Worm (Caenorhabditis elegans): Measurements from ENCODE around the gene rol-6.

The rol-6 gene

DNA sequence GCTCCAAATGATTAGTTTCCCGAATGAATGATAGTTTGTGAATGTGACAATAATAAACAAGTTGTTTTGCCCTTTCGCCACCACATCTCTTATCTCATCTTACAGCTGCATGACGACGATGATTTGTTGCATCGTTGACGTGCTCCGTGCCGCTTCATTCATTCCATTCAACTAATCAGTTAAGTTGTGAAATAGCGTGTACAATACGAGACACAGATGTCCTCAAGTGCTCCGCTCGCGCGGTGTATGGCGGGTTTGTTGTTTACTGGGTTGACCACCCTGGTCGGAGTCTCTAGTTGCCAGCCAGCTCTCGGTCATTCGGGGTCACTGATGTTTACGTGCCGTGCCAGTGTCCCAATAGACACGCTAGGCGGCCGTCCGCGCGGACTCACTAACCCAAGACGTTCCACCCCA lies 15.1 kb downstream of the rol-6 start:
- TF ChIP-seq nhr-6 (tag; optimal IDR thresholded peaks at IDR 0.05) (no peak), elt-3 (tag; optimal IDR thresholded peaks at IDR 0.05) (no peak), ztf-4 (tag; optimal IDR thresholded peaks at IDR 0.05) (no peak), ama-1 (optimal IDR thresholded peaks at IDR 0.05) (no peak), crh-2 (tag; optimal IDR thresholded peaks at IDR 0.05) (no peak), sma-9 (GFP tag; optimal IDR thresholded peaks at IDR 0.05) (no peak), sma-9 (tag; optimal IDR thresholded peaks at IDR 0.05) (no peak), mab-5 (tag; optimal IDR thresholded peaks at IDR 0.05) (no peak), alr-1 (tag; optimal IDR thresholded peaks at IDR 0.05) (no peak), nhr-10 (tag; optimal IDR thresholded peaks at IDR 0.05) (no peak), ztf-1 (GFP tag; conservative IDR thresholded peaks at IDR 0.05) (no peak), R02D3.7 (tag; optimal IDR thresholded peaks at IDR 0.05) (no peak), C34F6.9 (tag; optimal IDR thresholded peaks at IDR 0.05) (no peak), lin-11 (tag; optimal IDR thresholded peaks at IDR 0.05) (no peak), ceh-82 (tag; optimal IDR thresholded peaks at IDR 0.05) (no peak), nhr-129 (tag; optimal IDR thresholded peaks at IDR 0.05) (no peak), dmd-4 (tag; optimal IDR thresholded peaks at IDR 0.05) (no peak), mbf-1 (tag; optimal IDR thresholded peaks at IDR 0.05) (no peak), sem-4 (tag; optimal IDR thresholded peaks at IDR 0.05) (no peak), egl-27 (tag; optimal IDR thresholded peaks at IDR 0.05) (no peak)

DNA sequence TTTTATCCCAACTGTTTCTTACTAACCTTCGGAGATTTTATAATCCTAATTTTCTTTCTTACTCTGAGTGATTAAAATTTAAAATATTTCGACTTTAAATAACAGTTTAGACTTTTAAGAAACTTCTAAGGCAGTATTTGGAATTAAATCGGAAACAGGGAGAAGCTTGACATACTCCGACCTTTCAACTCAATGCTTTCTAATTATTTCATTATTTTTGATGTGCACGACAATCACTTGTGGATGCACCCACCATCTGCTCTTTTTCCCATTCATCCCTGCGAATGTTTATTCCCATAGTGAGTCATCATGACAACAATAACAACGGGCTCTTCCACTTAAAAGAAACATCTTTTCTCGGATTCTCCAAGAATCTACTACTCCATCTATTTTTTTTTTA lies 15.8 kb downstream of the rol-6 start:
- TF ChIP-seq nhr-237 (tag; optimal IDR thresholded peaks at IDR 0.05) (no peak), mbf-1 (tag; optimal IDR thresholded peaks at IDR 0.05) (no peak), ztf-1 (GFP tag; conservative IDR thresholded peaks at IDR 0.05) (no peak), snpc-4 (tag; optimal IDR thresholded peaks at IDR 0.05) (no peak), fos-1 (tag; optimal IDR thresholded peaks at IDR 0.05) (no peak), unc-62 (GFP tag; optimal IDR thresholded peaks at IDR 0.05) (no peak), unc-39 (tag; optimal IDR thresholded peaks at IDR 0.05) (no peak), elt-3 (tag; optimal IDR thresholded peaks at IDR 0.05) (no peak), ZK546.5 (tag; optimal IDR thresholded peaks at IDR 0.05) (no peak), ztf-4 (tag; optimal IDR thresholded peaks at IDR 0.05) (no peak), lin-13 (GFP tag; optimal IDR thresholded peaks at IDR 0.05) (no peak), C34F6.9 (tag; optimal IDR thresholded peaks at IDR 0.05) (no peak), unc-55 (GFP tag; optimal IDR thresholded peaks at IDR 0.05) (no peak), mab-5 (tag; optimal IDR thresholded peaks at IDR 0.05) (no peak), nhr-23 (tag; optimal IDR thresholded peaks at IDR 0.05) (no peak), R02D3.7 (tag; optimal IDR thresholded peaks at IDR 0.05) (no peak), lsy-2 (tag; optimal IDR thresholded peaks at IDR 0.05) (no peak), ceh-82 (tag; optimal IDR thresholded peaks at IDR 0.05) (no peak)

DNA sequence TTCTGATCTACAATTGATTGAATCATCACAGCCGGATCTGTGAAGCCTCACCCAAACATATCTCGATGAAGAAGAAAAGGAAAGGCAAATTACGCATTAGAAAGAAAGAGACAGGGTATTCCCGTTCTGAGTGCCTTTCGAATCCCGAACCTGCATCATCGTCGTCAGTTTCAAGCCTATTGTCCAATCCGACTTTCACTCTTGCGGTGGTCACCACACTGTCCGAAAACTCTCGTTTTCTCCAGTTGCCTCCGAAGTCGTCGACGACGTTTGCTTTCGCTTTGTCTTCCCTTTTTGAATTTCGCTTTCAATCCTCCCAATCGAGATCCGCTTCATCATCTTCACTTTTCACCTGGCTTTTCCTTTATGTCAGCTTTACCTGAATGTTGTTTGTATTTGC lies 16.2 kb downstream of the rol-6 start:
- TF ChIP-seq blmp-1 (tag; optimal IDR thresholded peaks at IDR 0.05; ENCODE audit: insufficient read depth) (peak; percentile 98), nhr-21 (tag; optimal IDR thresholded peaks at IDR 0.05) (no peak)

DNA sequence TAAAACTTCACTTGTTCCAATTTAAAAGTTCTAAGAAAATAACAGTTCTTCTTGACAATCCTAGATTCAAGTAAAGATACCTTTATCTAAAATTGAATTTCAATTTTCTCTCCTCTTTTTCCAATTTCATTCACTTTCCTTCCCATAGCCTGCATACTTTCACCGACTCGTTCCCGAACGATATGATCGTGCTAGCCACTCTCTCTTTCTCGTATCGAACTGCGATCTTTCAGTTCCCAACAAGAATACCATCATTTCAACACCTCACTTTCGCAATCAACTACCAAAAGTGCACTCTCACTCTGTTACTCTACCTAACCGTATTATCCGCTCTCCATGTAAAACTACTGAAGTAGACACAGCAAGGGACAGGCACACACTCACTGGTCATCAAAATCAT lies 17.2 kb downstream of the rol-6 start:
- TF ChIP-seq peb-1 (tag; optimal IDR thresholded peaks at IDR 0.05) = no peak
- TF ChIP-seq mdl-1 (tag; optimal IDR thresholded peaks at IDR 0.05) = no peak
- TF ChIP-seq nhr-129 (tag; optimal IDR thresholded peaks at IDR 0.05) = peak; percentile 13
- TF ChIP-seq sma-9 (GFP tag; optimal IDR thresholded peaks at IDR 0.05) = no peak
- no peak for TF ChIP-seq sma-9 (tag; optimal IDR thresholded peaks at IDR 0.05)
- TF ChIP-seq ztf-11 (tag; optimal IDR thresholded peaks at IDR 0.05) = no peak
- TF ChIP-seq lin-39 (tag; optimal IDR thresholded peaks at IDR 0.05) = no peak
- no peak for TF ChIP-seq F13H6.1 (tag; optimal IDR thresholded peaks at IDR 0.05)
- peak; percentile 98 for TF ChIP-seq blmp-1 (tag; optimal IDR thresholded peaks at IDR 0.05; ENCODE audit: insufficient read depth)
- no peak for TF ChIP-seq lin-13 (GFP tag; optimal IDR thresholded peaks at IDR 0.05)
- no peak for TF ChIP-seq nhr-237 (tag; optimal IDR thresholded peaks at IDR 0.05)
- no peak for TF ChIP-seq unc-39 (tag; optimal IDR thresholded peaks at IDR 0.05)
- no peak for TF ChIP-seq nhr-25 (tag; optimal IDR thresholded peaks at IDR 0.05)

All from whole organism, L2 larva.